Worm (Caenorhabditis elegans): Measurements from ENCODE around the gene npl-4.2.

Gene npl-4.2

DNA sequence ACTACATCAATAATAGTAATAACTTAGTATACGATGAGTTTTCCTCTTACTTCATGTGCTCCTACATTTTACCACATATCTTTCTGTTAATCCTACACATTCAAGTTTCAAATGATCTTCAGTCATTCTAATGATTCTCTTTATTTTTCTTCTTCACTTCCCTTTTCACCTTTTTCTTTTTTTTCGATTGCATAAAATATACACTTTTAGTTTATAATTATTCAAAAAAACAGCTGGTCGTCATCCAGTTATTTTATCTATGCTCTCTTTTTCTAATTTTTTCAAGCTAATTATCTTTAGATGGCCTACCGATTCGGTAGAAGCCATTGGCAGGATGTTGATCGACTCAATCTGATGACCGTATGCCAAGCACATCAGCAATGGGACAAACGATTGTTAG is 31.5 kb downstream of the npl-4.2 start, which contains the start of gene F59E12.1:
F59E12.1 (plus strand) TSS at position 301 of the 400 bp plus-strand sequence.
- TF ChIP-seq nhr-237 (tag; optimal IDR thresholded peaks at IDR 0.05) = no peak
- no peak for TF ChIP-seq sem-2 (GFP tag; optimal IDR thresholded peaks at IDR 0.05)
- no peak for TF ChIP-seq ces-1 (GFP tag; optimal IDR thresholded peaks at IDR 0.05)
- TF ChIP-seq flh-1 (GFP tag; optimal IDR thresholded peaks at IDR 0.05) = no peak
- TF ChIP-seq ceh-39 (tag; optimal IDR thresholded peaks at IDR 0.05) = no peak
- TF ChIP-seq pha-4 (tag; optimal IDR thresholded peaks at IDR 0.05) = no peak
- TF ChIP-seq nhr-76 (tag; optimal IDR thresholded peaks at IDR 0.05) = no peak
- no peak for TF ChIP-seq lin-32 (GFP tag; optimal IDR thresholded peaks at IDR 0.05)

DNA sequence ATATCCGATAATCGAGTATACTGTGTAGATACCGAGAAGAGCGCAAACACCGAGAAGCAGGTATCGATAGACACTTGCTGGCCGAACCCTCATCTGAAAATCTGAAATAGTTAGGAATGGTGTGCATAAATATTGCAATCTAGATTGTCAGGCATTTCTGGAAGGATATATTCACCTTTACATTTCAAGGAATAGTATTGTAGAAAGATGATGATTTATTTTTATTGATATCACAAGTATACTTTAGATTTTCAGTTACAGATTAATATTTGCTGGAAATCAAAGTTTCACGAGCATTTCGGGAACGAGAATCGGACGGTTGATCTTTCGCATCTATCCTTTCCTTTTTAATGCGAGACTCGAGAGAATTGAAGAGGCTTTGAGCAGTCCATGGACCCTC is 37.0 kb downstream of the npl-4.2 start, which contains the start of gene fut-3:
fut-3 (minus strand) TSS at position 101 of the 400 bp plus-strand sequence.
- TF ChIP-seq nhr-28 (tag; optimal IDR thresholded peaks at IDR 0.05) = no peak
- TF ChIP-seq lin-32 (GFP tag; optimal IDR thresholded peaks at IDR 0.05) = no peak
- TF ChIP-seq nhr-12 (tag; optimal IDR thresholded peaks at IDR 0.05) = no peak
- no peak for TF ChIP-seq lsy-2 (tag; optimal IDR thresholded peaks at IDR 0.05)
- no peak for TF ChIP-seq ceh-43 (GFP tag; optimal IDR thresholded peaks at IDR 0.05)
- no peak for TF ChIP-seq nhr-76 (tag; optimal IDR thresholded peaks at IDR 0.05)
- TF ChIP-seq unc-62 (GFP tag; optimal IDR thresholded peaks at IDR 0.05) = no peak
- no peak for TF ChIP-seq elt-3 (tag; optimal IDR thresholded peaks at IDR 0.05)
- no peak for TF ChIP-seq sptf-1 (tag; optimal IDR thresholded peaks at IDR 0.05)
- TF ChIP-seq ceh-39 (tag; optimal IDR thresholded peaks at IDR 0.05) = no peak
- TF ChIP-seq drap-1 (GFP tag; optimal IDR thresholded peaks at IDR 0.05) = no peak
- TF ChIP-seq flh-1 (GFP tag; optimal IDR thresholded peaks at IDR 0.05) = no peak
- TF ChIP-seq unc-120 (tag; optimal IDR thresholded peaks at IDR 0.05; ENCODE audit: poor library complexity, severe bottlenecking) = no peak

DNA sequence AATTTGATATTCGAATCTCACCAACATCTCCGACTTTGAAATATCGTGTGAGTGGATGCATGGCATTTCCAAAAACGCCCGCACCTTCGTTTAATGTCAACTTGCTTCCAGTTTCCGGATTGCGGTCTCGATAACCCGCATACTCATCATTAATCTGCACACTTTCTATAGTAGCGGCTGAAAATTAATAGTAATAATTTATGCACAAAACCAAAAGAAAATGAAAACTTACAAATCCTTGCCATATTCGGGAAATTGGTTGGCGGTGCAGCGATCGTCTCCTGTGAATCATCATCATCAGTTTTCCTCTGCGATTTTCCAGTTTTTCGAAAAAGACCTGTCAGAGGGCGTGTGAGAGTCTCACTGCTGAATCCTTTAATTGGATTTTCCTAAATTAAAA is 37.5 kb downstream of the npl-4.2 start:
- TF ChIP-seq zip-8 (tag; optimal IDR thresholded peaks at IDR 0.05) (no peak), elt-3 (tag; optimal IDR thresholded peaks at IDR 0.05) (no peak), snpc-4 (tag; optimal IDR thresholded peaks at IDR 0.05) (no peak), pha-4 (tag; optimal IDR thresholded peaks at IDR 0.05) (no peak), tbx-8 (GFP tag; optimal IDR thresholded peaks at IDR 0.05) (no peak), sem-2 (GFP tag; optimal IDR thresholded peaks at IDR 0.05) (no peak), unc-62 (GFP tag; optimal IDR thresholded peaks at IDR 0.05) (no peak), nhr-2 (tag; optimal IDR thresholded peaks at IDR 0.05) (no peak), M03D4.4 (tag; optimal IDR thresholded peaks at IDR 0.05) (no peak), sptf-1 (tag; optimal IDR thresholded peaks at IDR 0.05) (no peak), ceh-39 (tag; optimal IDR thresholded peaks at IDR 0.05) (no peak)

DNA sequence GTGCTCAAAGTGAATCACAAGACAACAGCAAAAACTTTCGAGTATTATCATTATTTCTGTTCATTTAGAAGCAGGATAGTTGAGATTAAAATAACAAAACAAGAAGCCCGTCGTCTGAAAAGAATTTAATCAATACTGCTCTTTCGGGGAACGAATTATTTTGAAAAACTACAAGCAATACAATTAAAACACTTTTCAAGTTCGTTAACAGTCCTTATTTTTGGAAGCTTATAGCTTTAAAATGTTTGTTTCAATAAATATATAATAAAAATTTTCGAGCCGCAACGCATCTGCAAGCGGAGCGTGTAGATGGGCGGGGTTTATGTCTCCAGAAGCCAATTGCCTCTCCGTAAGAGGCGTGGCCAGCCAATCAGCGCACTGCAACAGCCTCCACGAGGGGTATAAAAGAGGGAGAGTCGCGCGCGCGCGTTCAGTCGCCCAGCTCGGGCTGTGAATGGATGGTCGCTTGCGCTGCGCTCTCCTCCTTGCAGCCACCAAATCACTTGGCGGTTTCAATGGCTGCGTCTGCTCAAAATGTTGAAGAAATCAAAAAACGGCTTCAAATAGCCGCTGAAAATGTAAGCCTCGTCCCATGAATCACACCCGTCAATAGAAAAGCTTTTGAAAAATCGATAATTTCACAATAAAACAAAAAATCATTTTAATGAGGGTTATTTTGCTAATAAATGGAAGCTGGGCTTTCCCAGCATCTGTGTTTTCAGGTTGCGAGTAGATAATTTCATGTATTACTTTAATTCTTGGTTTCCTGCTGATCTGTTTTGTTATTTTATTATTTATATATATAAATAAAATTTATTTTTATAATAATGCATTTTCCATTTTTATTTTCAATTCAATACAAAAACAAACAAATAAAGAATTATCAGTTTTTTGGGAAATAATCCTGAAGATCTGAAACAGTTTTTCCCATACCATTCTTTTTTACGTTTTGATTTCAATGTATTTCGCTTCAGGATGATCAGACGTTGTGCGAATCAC is 38.3 kb downstream of the npl-4.2 start, which contains the start of the genes ift-43 and mdt-26:
ift-43 (minus strand) TSS at position 51 of the 999 bp plus-strand sequence.
mdt-26 (plus strand) TSS at position 446 of the 999 bp plus-strand sequence.
- TF ChIP-seq unc-62 (GFP tag; optimal IDR thresholded peaks at IDR 0.05) (peak; percentile 42), sptf-1 (tag; optimal IDR thresholded peaks at IDR 0.05) (peak; percentile 85), nhr-28 (tag; optimal IDR thresholded peaks at IDR 0.05) (no peak), snpc-4 (tag; optimal IDR thresholded peaks at IDR 0.05) (no peak), unc-120 (tag; optimal IDR thresholded peaks at IDR 0.05; ENCODE audit: poor library complexity, severe bottlenecking) (peak; percentile 74), ceh-43 (GFP tag; optimal IDR thresholded peaks at IDR 0.05) (no peak), nhr-2 (tag; optimal IDR thresholded peaks at IDR 0.05) (no peak), hlh-1 (tag; optimal IDR thresholded peaks at IDR 0.05) (peak; percentile 55), mls-2 (tag; optimal IDR thresholded peaks at IDR 0.05) (peak; percentile 40), mab-5 (tag; optimal IDR thresholded peaks at IDR 0.05) (peak; percentile 48), flh-1 (GFP tag; optimal IDR thresholded peaks at IDR 0.05) (peak; percentile 32), blmp-1 (tag; optimal IDR thresholded peaks at IDR 0.05) (no peak), drap-1 (GFP tag; optimal IDR thresholded peaks at IDR 0.05) (peak; percentile 70), ces-1 (GFP tag; optimal IDR thresholded peaks at IDR 0.05) (peak; percentile 36), ceh-39 (tag; optimal IDR thresholded peaks at IDR 0.05) (no peak), lsy-2 (tag; optimal IDR thresholded peaks at IDR 0.05) (peak; percentile 86), ztf-11 (tag; optimal IDR thresholded peaks at IDR 0.05) (peak; percentile 20), ham-2 (GFP tag; optimal IDR thresholded peaks at IDR 0.05) (peak; percentile 78), mep-1 (tag; optimal IDR thresholded peaks at IDR 0.05) (peak; percentile 42), sem-2 (GFP tag; optimal IDR thresholded peaks at IDR 0.05) (no peak), zip-8 (tag; optimal IDR thresholded peaks at IDR 0.05) (no peak), lin-13 (tag; optimal IDR thresholded peaks at IDR 0.05) (peak; percentile 73), M03D4.4 (tag; optimal IDR thresholded peaks at IDR 0.05) (peak; percentile 67), cnd-1 (tag; optimal IDR thresholded peaks at IDR 0.05) (peak; percentile 80), pha-4 (tag; optimal IDR thresholded peaks at IDR 0.05) (peak; percentile 53), lin-32 (GFP tag; optimal IDR thresholded peaks at IDR 0.05) (no peak), unc-39 (tag; optimal IDR thresholded peaks at IDR 0.05) (no peak)
